Worm (Caenorhabditis elegans): ENCODE data around the gene fipr-14.

Gene fipr-14

ce11 chrIV:10855946-10856345, 21.0 kb upstream of the fipr-14 start:
- no peak for TF ChIP-seq B0019.2 (GFP tag; conservative IDR thresholded peaks at IDR 0.05)
- peak; percentile 54; the same call in 1 of the 2 replicates for TF ChIP-seq nfyb-1 (GFP tag; IDR thresholded peaks at IDR 0.05)

ce11 chrIV:10858300-10859016, 18.5 kb upstream of the fipr-14 start, which contains the start of the genes T11G6.2 and hars-1:
TSS of gene T11G6.2 (minus strand) at chrIV:10858496.
TSS of gene hars-1 (plus strand) at chrIV:10858957.
- TF ChIP-seq dox-1 (GFP tag; IDR thresholded peaks at IDR 0.05): 0 out of 2 replicates have a peak, but pooled peaks have one; percentile 48
- TF ChIP-seq nhr-80 (tag; optimal IDR thresholded peaks at IDR 0.05): peak; percentile 86
- no peak for TF ChIP-seq rcor-1 (GFP tag; IDR thresholded peaks at IDR 0.05)
- peak; percentile 49 for TF ChIP-seq efl-1 (GFP tag; optimal IDR thresholded peaks at IDR 0.05)
- TF ChIP-seq madf-6 (GFP tag; IDR thresholded peaks at IDR 0.05): peak; percentile 99
- TF ChIP-seq tbp1 (GFP tag; optimal IDR thresholded peaks at IDR 0.05): no peak
- TF ChIP-seq Y67H2A.10 (GFP tag; conservative IDR thresholded peaks at IDR 0.05): no peak
- peak; percentile 3 for TF ChIP-seq ztf-18 (tag; optimal IDR thresholded peaks at IDR 0.05)
- no peak for TF ChIP-seq F55B11.4 (tag; optimal IDR thresholded peaks at IDR 0.05; ENCODE audit: borderline replicate concordance, insufficient read depth)
- TF ChIP-seq K12H6.12 (tag; optimal IDR thresholded peaks at IDR 0.05): no peak
- peak; percentile 89 for TF ChIP-seq F33H1.4 (GFP tag; IDR thresholded peaks at IDR 0.05)
- TF ChIP-seq aptf-2 (GFP tag; conservative IDR thresholded peaks at IDR 0.05): no peak
- no peak for TF ChIP-seq B0035.1 (tag; optimal IDR thresholded peaks at IDR 0.05)
- TF ChIP-seq Y53G8AR.9 (GFP tag; conservative IDR thresholded peaks at IDR 0.05): no peak
- TF ChIP-seq ceh-91 (GFP tag; IDR thresholded peaks at IDR 0.05): peak; percentile 53; the same call in 1 of the 2 replicates
- TF ChIP-seq pha-4 (tag; optimal IDR thresholded peaks at IDR 0.05): no peak
- TF ChIP-seq rpc-1 (optimal IDR thresholded peaks at IDR 0.05): no peak
- TF ChIP-seq rpc-1 (tag; optimal IDR thresholded peaks at IDR 0.05): no peak
- TF ChIP-seq attf-3 (GFP tag; conservative IDR thresholded peaks at IDR 0.05): no peak
- TF ChIP-seq ztf-28 (GFP tag; IDR thresholded peaks at IDR 0.05): no peak
- no peak for TF ChIP-seq Y53F4B.3 (GFP tag; IDR thresholded peaks at IDR 0.05)
- TF ChIP-seq hmg-1.2 (GFP tag; IDR thresholded peaks at IDR 0.05): no peak
- peak; percentile 69 for TF ChIP-seq attf-5 (GFP tag; optimal IDR thresholded peaks at IDR 0.05)
- TF ChIP-seq xnd-1 (tag; optimal IDR thresholded peaks at IDR 0.05): peak; percentile 93
- no peak for TF ChIP-seq dpl-1 (GFP tag; optimal IDR thresholded peaks at IDR 0.05)
- no peak for TF ChIP-seq nhr-90 (tag; optimal IDR thresholded peaks at IDR 0.05)
- no peak for TF ChIP-seq gei-17 (GFP tag; optimal IDR thresholded peaks at IDR 0.05)
- no peak for TF ChIP-seq lir-1 (GFP tag; conservative IDR thresholded peaks at IDR 0.05)
- no peak for TF ChIP-seq F57A8.1 (GFP tag; optimal IDR thresholded peaks at IDR 0.05)
- TF ChIP-seq tbx-9 (tag; optimal IDR thresholded peaks at IDR 0.05; ENCODE audit: borderline replicate concordance): no peak
- TF ChIP-seq C06A6.2 (GFP tag; conservative IDR thresholded peaks at IDR 0.05): no peak
- TF ChIP-seq madf-8 (GFP tag; conservative IDR thresholded peaks at IDR 0.05): peak; percentile 97
- no peak for TF ChIP-seq lin-35 (GFP tag; optimal IDR thresholded peaks at IDR 0.05)
- no peak for TF ChIP-seq K11D2.4 (GFP tag; IDR thresholded peaks at IDR 0.05)
- TF ChIP-seq lsl-1 (GFP tag; optimal IDR thresholded peaks at IDR 0.05): peak; percentile 87
- no peak for TF ChIP-seq tlf-1 (GFP tag; optimal IDR thresholded peaks at IDR 0.05)
- no peak for TF ChIP-seq F52B5.7 (tag; optimal IDR thresholded peaks at IDR 0.05)
- no peak for TF ChIP-seq ztf-25 (GFP tag; IDR thresholded peaks at IDR 0.05)
- TF ChIP-seq ztf-22 (GFP tag; optimal IDR thresholded peaks at IDR 0.05): no peak
- TF ChIP-seq Y56A3A.18 (GFP tag; IDR thresholded peaks at IDR 0.05): no peak
- no peak for TF ChIP-seq B0336.3 (GFP tag; IDR thresholded peaks at IDR 0.05)
- TF ChIP-seq mxl-1 (tag; optimal IDR thresholded peaks at IDR 0.05): no peak
- TF ChIP-seq unc-130 (GFP tag; optimal IDR thresholded peaks at IDR 0.05): no peak
- TF ChIP-seq egrh-3 (GFP tag; IDR thresholded peaks at IDR 0.05): no peak
- TF ChIP-seq snpc-1.1 (tag; optimal IDR thresholded peaks at IDR 0.05; ENCODE audit: insufficient read depth): no peak
